Worm (Caenorhabditis elegans) whole organism, L4 larva: Measurements from ENCODE around the gene F58B4.5.
A peak's percentile ranks its signal among the peaks of the same experiment; 100 is the strongest.

Experiments
- F10B5.3 ChIP-seq: sonication (generic microtip); optimal IDR thresholded peaks from 2 replicates; lab custom pipeline; 2016; ENCODE audit warnings: mild to moderate bottlenecking, missing genetic modification characterization, missing compliant biosample characterization
- Y48G9A.11 ChIP-seq: fragments of 200-800 bp; sonication (Bioruptor generic); IDR thresholded peaks from 2 replicates; pipeline ENCODE4 v1.3.6; 2022; ENCODE audit warnings: missing genetic modification reagents, missing genetic modification characterization, missing compliant biosample characterization
- ZK546.5 ChIP-seq, 2 experiments: sonication (generic microtip); optimal IDR thresholded peaks; 2 replicates each; lab custom pipeline; 2017; ENCODE audit warnings: missing biosample characterization in 2 of 2, missing genetic modification characterization in 2 of 2
- aha-1 ChIP-seq: fragments of 150-350 bp; peaks from one replicate; lab custom pipeline; 2014; ENCODE audit warnings: missing biosample characterization, missing genetic modification characterization
- aly-2 ChIP-seq: sonication (generic microtip); optimal IDR thresholded peaks from 2 replicates; lab custom pipeline; 2018; ENCODE audit warnings: missing biosample characterization, missing genetic modification characterization
- ama-1 ChIP-seq: fragments of 150-350 bp; optimal IDR thresholded peaks from 2 replicates; lab custom pipeline; 2014; ENCODE audit warnings: inconsistent platforms, mixed read lengths
- ceh-20 ChIP-seq: fragments of 200-800 bp; sonication (Bioruptor generic); IDR thresholded peaks from 2 replicates; pipeline ENCODE4 v1.3.6; 2022; ENCODE audit warnings: missing genetic modification reagents, missing genetic modification characterization, missing compliant biosample characterization
- ceh-32 ChIP-seq: sonication (generic microtip); optimal IDR thresholded peaks from 2 replicates; lab custom pipeline; 2016; ENCODE audit warnings: mild to moderate bottlenecking, missing genetic modification characterization, missing compliant biosample characterization; ENCODE audit not compliant: poor library complexity
- cey-2 ChIP-seq: sonication (generic microtip); optimal IDR thresholded peaks from 3 replicates; lab custom pipeline; 2017; ENCODE audit warnings: missing genetic modification characterization, mild to moderate bottlenecking, missing compliant biosample characterization, antibody characterized with exemption, borderline replicate concordance; ENCODE audit not compliant: insufficient read depth
- ctbp-1 ChIP-seq: fragments of 200-800 bp; sonication (Bioruptor generic); IDR thresholded peaks from 2 replicates; pipeline ENCODE4 v1.3.6; 2022; ENCODE audit warnings: missing genetic modification reagents, missing genetic modification characterization, missing compliant biosample characterization
- daf-16 ChIP-seq, 3 experiments: sonication (generic microtip); optimal IDR thresholded peaks; 2 replicates each; lab custom pipeline; 2016 to 2017; ENCODE audit warnings: missing genetic modification characterization in 3 of 3, missing genetic modification reagents in 3 of 3, mild to moderate bottlenecking in 2 of 3, missing compliant biosample characterization in 2 of 3, missing biosample characterization in 1 of 3, moderate library complexity in 1 of 3
- daf-8 ChIP-seq: fragments of 200-800 bp; sonication (Bioruptor generic); IDR thresholded peaks from 2 replicates; pipeline ENCODE4 v1.3.6; 2022; ENCODE audit warnings: missing genetic modification characterization, missing compliant biosample characterization
- dmd-6 ChIP-seq: fragments of 200-800 bp; sonication (Bioruptor generic); IDR thresholded peaks from 2 replicates; pipeline ENCODE4 v1.3.6; 2022; ENCODE audit warnings: missing genetic modification reagents, missing genetic modification characterization, missing compliant biosample characterization
- fkh-10 ChIP-seq: fragments of 150-350 bp; optimal IDR thresholded peaks from 2 replicates; lab custom pipeline; 2014; ENCODE audit warnings: missing biosample characterization, missing genetic modification reagents, missing genetic modification characterization
- hlh-30 ChIP-seq: sonication (generic microtip); optimal IDR thresholded peaks from 2 replicates; lab custom pipeline; 2017; ENCODE audit warnings: antibody characterized with exemption, mild to moderate bottlenecking, missing genetic modification characterization, missing compliant biosample characterization; ENCODE audit not compliant: insufficient read depth
- hmg-1.1 ChIP-seq: fragments of 200-800 bp; sonication (Bioruptor generic); IDR thresholded peaks from 2 replicates; pipeline ENCODE4 v1.3.6; 2022; ENCODE audit warnings: missing genetic modification reagents, missing genetic modification characterization, missing compliant biosample characterization
- jun-1 ChIP-seq: fragments of 150-350 bp; optimal IDR thresholded peaks from 2 replicates; lab custom pipeline; 2014; ENCODE audit warnings: missing biosample characterization, missing genetic modification reagents, missing genetic modification characterization
- lin-29 ChIP-seq: fragments of 200-800 bp; sonication (Bioruptor generic); IDR thresholded peaks from 2 replicates; pipeline ENCODE4 v1.3.6; 2022; ENCODE audit warnings: missing genetic modification reagents, missing genetic modification characterization, missing compliant biosample characterization
- lin-39 ChIP-seq: fragments of 150-350 bp; optimal IDR thresholded peaks from 2 replicates; lab custom pipeline; 2014; ENCODE audit warnings: missing biosample characterization, missing genetic modification reagents, missing genetic modification characterization
- lsy-2 ChIP-seq, 2 experiments: fragments of 150-350 bp in 1 of 2; sonication (generic microtip) in 1 of 2; optimal IDR thresholded peaks; 2 replicates each; lab custom pipeline; 2014 to 2017; ENCODE audit warnings: missing biosample characterization in 2 of 2, missing genetic modification characterization in 2 of 2
- mdl-1 ChIP-seq, 2 experiments: fragments of 150-350 bp in 1 of 2; sonication (generic microtip) in 1 of 2; optimal IDR thresholded peaks; 2 replicates each; lab custom pipeline; 2014 to 2017; ENCODE audit warnings: missing biosample characterization in 2 of 2, missing genetic modification characterization in 2 of 2
- mep-1 ChIP-seq: fragments of 150-350 bp; sonication (generic microtip); optimal IDR thresholded peaks from 3 replicates; lab custom pipeline; 2014; ENCODE audit warnings: missing biosample characterization, missing genetic modification characterization
- nhr-237 ChIP-seq: sonication (generic microtip); optimal IDR thresholded peaks from 2 replicates; lab custom pipeline; 2017; ENCODE audit warnings: missing biosample characterization, missing genetic modification characterization
- nhr-25 ChIP-seq: sonication (generic microtip); optimal IDR thresholded peaks from 2 replicates; lab custom pipeline; 2017; ENCODE audit warnings: missing genetic modification characterization, mild to moderate bottlenecking, missing compliant biosample characterization, antibody characterized with exemption, moderate library complexity, borderline replicate concordance; ENCODE audit not compliant: insufficient read depth
- rbr-2 ChIP-seq: sonication (generic microtip); optimal IDR thresholded peaks from 2 replicates; lab custom pipeline; 2016; ENCODE audit warnings: missing genotype, missing genetic modification characterization, missing compliant biosample characterization
- saeg-2 ChIP-seq: fragments of 200-800 bp; sonication (Bioruptor generic); IDR thresholded peaks from 2 replicates; pipeline ENCODE4 v1.3.6; 2022; ENCODE audit warnings: missing genetic modification reagents, missing genetic modification characterization, missing compliant biosample characterization
- sdz-12 ChIP-seq: fragments of 200-800 bp; sonication (Bioruptor generic); optimal IDR thresholded peaks from 2 replicates; lab custom pipeline; 2018; ENCODE audit warnings: mild to moderate bottlenecking, missing genetic modification characterization, missing compliant biosample characterization
- set-16 ChIP-seq: fragments of 200-800 bp; sonication (Bioruptor generic); IDR thresholded peaks from 2 replicates; pipeline ENCODE4 v1.3.6; 2022; ENCODE audit warnings: missing genetic modification reagents, missing genetic modification characterization, missing compliant biosample characterization
- skn-1 ChIP-seq: fragments of 150-350 bp; optimal IDR thresholded peaks from 2 replicates; lab custom pipeline; 2014; ENCODE audit warnings: missing biosample characterization, missing genetic modification characterization
- snpc-1.2 ChIP-seq: fragments of 200-800 bp; sonication (Bioruptor generic); IDR thresholded peaks from 2 replicates; pipeline ENCODE4 v1.3.6; 2022; ENCODE audit warnings: missing genetic modification reagents, missing genetic modification characterization, missing compliant biosample characterization
- snpc-4 ChIP-seq: fragments of 150-350 bp; optimal IDR thresholded peaks from 2 replicates; lab custom pipeline; 2014; ENCODE audit warnings: missing biosample characterization, missing genetic modification characterization
- unc-62 ChIP-seq, 3 experiments: fragments of 150-350 bp in 1 of 3; sonication (generic microtip); optimal IDR thresholded peaks in 2 of 3; peaks in 1 of 3; 1 replicate in 1 of 3; 2 replicates in 2 of 3; lab custom pipeline; 2014 to 2017; ENCODE audit warnings: missing biosample characterization in 3 of 3, missing genetic modification characterization in 3 of 3, missing genetic modification reagents in 3 of 3, missing genotype in 1 of 3
- zfp-2 ChIP-seq: sonication (generic microtip); optimal IDR thresholded peaks from 2 replicates; lab custom pipeline; 2016; ENCODE audit warnings: mild to moderate bottlenecking, missing genetic modification characterization, missing compliant biosample characterization
- zip-11 ChIP-seq: fragments of 200-800 bp; sonication (Bioruptor generic); IDR thresholded peaks from 2 replicates; pipeline ENCODE4 v1.3.6; 2022; ENCODE audit warnings: missing genetic modification characterization, missing compliant biosample characterization

The F58B4.5 gene

DNA sequence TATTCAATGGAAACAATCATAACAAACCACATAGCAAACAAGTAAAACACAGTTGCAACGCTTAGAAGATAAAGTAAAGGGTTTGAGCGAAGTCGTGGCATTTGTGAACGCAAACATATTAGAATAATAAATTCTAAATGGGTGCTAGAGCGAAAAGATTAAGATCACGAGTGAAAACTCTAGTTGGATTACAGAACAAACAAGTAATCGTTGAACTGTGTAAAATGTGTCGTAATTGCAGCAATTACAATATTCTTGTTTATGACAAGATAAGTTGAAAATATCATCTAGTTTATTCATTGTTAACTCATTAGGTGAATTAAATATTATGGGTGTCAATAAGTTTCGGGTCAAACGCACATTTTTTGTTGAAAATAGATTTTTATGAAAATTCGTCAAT is 29.8 kb upstream of the F58B4.5 start, which contains the start of gene F32D8.8:
TSS of gene F32D8.8 (minus strand) at position 101 of the 400 bp plus-strand sequence.
- no peak for TF ChIP-seq skn-1 (tag; lab: Kevin White, UChicago)
- no peak for TF ChIP-seq nhr-25 (tag; lab: Kevin White, UChicago)
- no peak for TF ChIP-seq snpc-1.2 (GFP tag; lab: Robert Waterston, UW)
- TF ChIP-seq jun-1 (tag; lab: Kevin White, UChicago) = no peak

DNA sequence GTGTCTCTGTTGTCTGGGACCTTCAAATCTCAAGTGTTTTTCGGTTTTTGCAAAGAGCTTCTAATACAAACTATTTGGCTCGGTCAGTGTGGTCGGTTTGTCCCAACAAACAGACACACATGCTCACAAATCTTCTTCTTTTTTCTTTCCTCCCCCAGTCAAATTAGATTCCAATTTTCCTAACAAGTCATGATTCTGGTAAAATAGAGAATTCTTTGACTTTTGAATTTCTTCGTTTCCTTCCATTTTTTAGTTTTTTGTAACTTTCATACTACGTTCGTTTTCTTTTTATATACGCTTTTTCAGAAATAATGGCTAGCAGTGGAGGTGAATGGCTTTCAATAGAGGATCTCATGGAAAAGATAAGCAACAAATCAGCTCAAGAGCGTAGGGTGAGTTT is 28.7 kb upstream of the F58B4.5 start, which contains the start of gene F32D8.15:
TSS of gene F32D8.15 (plus strand) at position 301 of the 400 bp plus-strand sequence.
- no peak for TF ChIP-seq zip-11

DNA sequence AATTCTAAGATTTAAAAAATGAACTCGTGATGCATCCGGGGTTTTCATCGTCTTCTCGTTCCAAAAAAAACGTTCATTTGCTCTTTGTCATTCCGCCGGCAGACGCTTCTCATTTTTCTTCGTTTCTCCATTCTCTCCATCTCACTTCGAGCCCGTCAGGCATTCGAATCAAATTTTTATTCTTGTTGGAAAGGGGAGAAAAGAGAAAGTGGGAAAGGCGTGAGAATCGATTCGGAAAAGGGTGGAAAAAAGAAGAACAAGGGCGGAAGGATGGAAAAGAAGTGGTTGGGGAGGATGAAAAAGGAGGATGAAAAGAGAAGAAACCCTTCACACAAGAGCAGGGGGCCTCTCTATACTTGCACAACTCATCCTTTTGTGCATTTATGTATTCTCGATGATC is 27.7 kb upstream of the F58B4.5 start:
- TF ChIP-seq sdz-12 (GFP tag; lab: Kevin White, UChicago) (no peak), daf-16 (GFP tag; optimal IDR thresholded peaks at IDR 0.05; lab: Kevin White, UChicago) (no peak), daf-16 (tag; optimal IDR thresholded peaks at IDR 0.05; lab: Kevin White, UChicago) (no peak), ama-1 (no peak), ctbp-1 (GFP tag; lab: Robert Waterston, UW) (0 out of 2 replicates have a peak, but pooled peaks have one; percentile 43), lsy-2 (tag; optimal IDR thresholded peaks at IDR 0.05; lab: Kevin White, UChicago) (peak in 1 of 2 experiments; percentile 3), unc-62 (GFP tag; optimal IDR thresholded peaks at IDR 0.05 in 1 of 2; lab: Kevin White, UChicago) (peak in 1 of 2 experiments; percentile 65), unc-62 (tag; optimal IDR thresholded peaks at IDR 0.05; lab: Kevin White, UChicago) (no peak), mdl-1 (tag; optimal IDR thresholded peaks at IDR 0.05; lab: Kevin White, UChicago) (peak in 1 of 2 experiments; percentile 8), mep-1 (tag; lab: Kevin White, UChicago) (peak; percentile 32), fkh-10 (GFP tag; lab: Kevin White, UChicago) (peak; percentile 71), hmg-1.1 (GFP tag; lab: Robert Waterston, UW) (0 out of 2 replicates have a peak, but pooled peaks have one; percentile 21), rbr-2 (peak; percentile 34), aha-1 (peak; percentile 87), ceh-20 (GFP tag; lab: Robert Waterston, UW) (0 out of 2 replicates have a peak, but pooled peaks have one; percentile 12), cey-2 (tag; lab: Kevin White, UChicago) (no peak), jun-1 (tag; lab: Kevin White, UChicago) (no peak), hlh-30 (tag; lab: Kevin White, UChicago) (peak; percentile 13), dmd-6 (GFP tag; lab: Robert Waterston, UW) (0 out of 2 replicates have a peak, but pooled peaks have one; percentile 10)

DNA sequence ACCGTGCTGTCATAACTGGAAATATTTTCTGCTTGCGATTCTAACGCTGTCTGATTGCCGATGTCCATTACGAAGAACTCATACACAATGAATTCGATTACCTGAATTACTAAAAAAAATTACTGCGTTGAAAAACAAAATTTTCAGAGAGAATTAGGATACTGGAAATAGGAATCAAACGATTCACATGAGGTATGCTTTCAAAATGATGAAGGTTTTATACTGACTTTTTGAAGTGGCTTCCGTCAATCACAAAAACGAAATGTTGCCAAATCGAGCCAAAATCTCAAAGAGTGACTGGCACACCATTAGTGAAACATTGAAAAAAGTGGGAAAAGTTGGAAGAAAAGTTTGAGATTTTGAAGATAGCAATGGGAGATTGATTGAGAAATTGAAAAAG is 23.4 kb upstream of the F58B4.5 start, which contains the start of gene zzz-1:
TSS of gene zzz-1 (minus strand) at position 101 of the 400 bp plus-strand sequence.
- TF ChIP-seq aly-2 (tag; lab: Kevin White, UChicago) = no peak
- no peak for TF ChIP-seq Y48G9A.11 (GFP tag; lab: Robert Waterston, UW)

DNA sequence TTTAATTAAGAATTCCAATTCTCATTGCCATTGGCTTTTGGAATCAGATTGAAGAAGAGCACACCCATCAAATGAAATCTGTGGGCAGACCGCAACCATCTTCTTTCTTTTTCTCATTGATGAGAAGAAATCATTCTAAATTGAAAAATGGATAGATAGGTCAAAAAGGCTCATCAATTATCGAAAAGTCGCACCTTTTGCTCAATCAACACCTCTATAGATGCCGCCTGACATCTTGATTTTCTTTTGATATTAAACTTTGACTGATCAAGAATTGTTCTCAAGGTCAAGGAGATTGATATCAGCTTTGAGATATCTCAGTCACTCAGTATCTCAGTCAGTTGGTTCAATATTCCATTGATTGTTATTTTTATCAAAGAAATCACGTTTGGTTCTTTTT is 22.5 kb upstream of the F58B4.5 start:
- no peak for TF ChIP-seq nhr-237 (tag; lab: Kevin White, UChicago)
- no peak for TF ChIP-seq lin-29 (GFP tag; lab: Robert Waterston, UW)
- TF ChIP-seq zfp-2 (tag; lab: Kevin White, UChicago) = no peak
- no peak for TF ChIP-seq daf-8 (GFP tag; lab: Robert Waterston, UW)
- TF ChIP-seq set-16 (GFP tag; lab: Robert Waterston, UW) = no peak
- TF ChIP-seq F10B5.3 = no peak
- no peak for TF ChIP-seq ceh-32 (tag; lab: Kevin White, UChicago)
- TF ChIP-seq saeg-2 = no peak
- no peak for TF ChIP-seq ZK546.5 (tag; optimal IDR thresholded peaks at IDR 0.05; lab: Kevin White, UChicago)
- no peak for TF ChIP-seq snpc-4 (tag; lab: Kevin White, UChicago)
- no peak for TF ChIP-seq lin-39 (tag; lab: Kevin White, UChicago)
- no peak for TF ChIP-seq cey-2 (tag; lab: Kevin White, UChicago)
